Comparison of ENCODE assay signal across 2 worm cellular contexts in the genomic region with DNA sequence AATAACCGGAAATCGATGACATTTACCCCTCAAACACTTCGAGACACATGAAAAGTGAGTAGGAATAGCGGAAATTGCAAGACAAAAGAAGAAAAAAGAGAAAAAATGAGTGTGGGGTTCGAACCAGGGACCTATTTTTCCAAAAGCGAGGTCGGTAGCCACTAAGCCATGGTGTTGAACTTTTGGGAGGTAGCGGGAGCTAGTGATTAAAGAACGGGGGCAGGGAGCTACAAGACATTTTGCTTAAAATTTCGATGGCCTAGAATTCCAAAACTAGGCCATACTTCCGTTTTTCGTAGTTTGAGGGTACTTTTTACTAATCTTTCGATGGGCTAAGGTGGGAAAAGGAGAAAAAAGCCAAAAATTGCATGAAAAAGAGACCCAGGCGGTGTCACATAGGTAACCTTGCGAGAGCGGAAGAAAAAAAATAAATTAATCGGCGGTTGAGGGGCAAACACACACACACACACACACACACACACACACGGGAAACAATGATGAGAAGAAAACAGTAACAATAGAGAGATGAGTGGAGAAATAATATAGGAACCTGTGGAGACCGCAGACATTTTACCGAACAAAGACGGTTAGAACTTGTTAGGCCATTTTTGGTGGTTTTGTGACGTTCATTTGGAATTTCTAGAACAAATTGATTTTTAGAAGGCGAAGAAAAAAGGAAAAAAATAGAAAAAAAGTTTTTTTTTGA.
TF ChIP-seq lines count a peak whose summit lies in the region.

No protein-coding gene starts in this region.

TF ChIP-seq in whole organism, L4 larva, 104 proteins besides CTCF, POLR2A, EP300 and RAD21 (continued from another document):
- no peak for TF ChIP-seq nhr-6 (tag; optimal IDR thresholded peaks at IDR 0.05; lab: Kevin White, UChicago)
- peak; percentile 45 for TF ChIP-seq spr-1 (tag; optimal IDR thresholded peaks at IDR 0.05; lab: Kevin White, UChicago)
- peak; percentile 93 for TF ChIP-seq lim-7 (GFP tag; IDR thresholded peaks at IDR 0.05; lab: Robert Waterston, UW)
- TF ChIP-seq daf-16 (GFP tag; optimal IDR thresholded peaks at IDR 0.05; lab: Kevin White, UChicago): peak; percentile 22 to 79
- peak; percentile 15 for TF ChIP-seq daf-16 (tag; optimal IDR thresholded peaks at IDR 0.05; lab: Kevin White, UChicago)
- peak; percentile 74 for TF ChIP-seq hmg-1.1 (GFP tag; IDR thresholded peaks at IDR 0.05; lab: Robert Waterston, UW)
- TF ChIP-seq ceh-82 (tag; optimal IDR thresholded peaks at IDR 0.05; lab: Kevin White, UChicago): no peak
- peak; percentile 62 for TF ChIP-seq spr-3 (GFP tag; optimal IDR thresholded peaks at IDR 0.05; lab: Kevin White, UChicago)
- no peak for TF ChIP-seq pqm-1 (tag; optimal IDR thresholded peaks at IDR 0.05; lab: Kevin White, UChicago)
- TF ChIP-seq rbr-2 (tag; optimal IDR thresholded peaks at IDR 0.05; lab: Kevin White, UChicago): peak; percentile 35
- TF ChIP-seq nhr-76 (tag; optimal IDR thresholded peaks at IDR 0.05; lab: Kevin White, UChicago): no peak
- peak; percentile 78 for TF ChIP-seq arid-1 (GFP tag; conservative IDR thresholded peaks at IDR 0.05; lab: Robert Waterston, UW)
- TF ChIP-seq ceh-62 (tag; optimal IDR thresholded peaks at IDR 0.05; lab: Kevin White, UChicago): no peak
- peak; percentile 53 for TF ChIP-seq nhr-28 (tag; optimal IDR thresholded peaks at IDR 0.05; lab: Kevin White, UChicago)
- 0 out of 2 replicates have a peak, but pooled peaks have one; percentile 66 for TF ChIP-seq lin-1 (GFP tag; IDR thresholded peaks at IDR 0.05; lab: Robert Waterston, UW)
- peak; percentile 88 for TF ChIP-seq Y48G9A.11 (GFP tag; IDR thresholded peaks at IDR 0.05; lab: Robert Waterston, UW)
- peak; percentile 67 for TF ChIP-seq T26A8.4 (GFP tag; IDR thresholded peaks at IDR 0.05; lab: Robert Waterston, UW)

TF ChIP-seq in whole organism, late embryonic, 69 proteins besides CTCF, POLR2A, EP300 and RAD21 (continued from another document):
- TF ChIP-seq unc-86 (tag; optimal IDR thresholded peaks at IDR 0.05; lab: Kevin White, UChicago): peak; percentile 28
